Worm (Caenorhabditis elegans) whole organism, L1 larva: ENCODE data around the gene R10E9.4.

Source experiments
- blmp-1 ChIP-seq: fragments of 150-350 bp; optimal IDR thresholded peaks from 2 replicates; lab custom pipeline; 2014; ENCODE audit warnings: missing biosample characterization, missing genetic modification characterization
- fkh-10 ChIP-seq: sonication (generic microtip); optimal IDR thresholded peaks from 2 replicates; lab custom pipeline; 2017; ENCODE audit warnings: missing biosample characterization, missing genetic modification reagents, missing genetic modification characterization
- hlh-4 ChIP-seq: sonication (generic microtip); optimal IDR thresholded peaks from 2 replicates; lab custom pipeline; 2016; ENCODE audit warnings: mild to moderate bottlenecking, missing genetic modification characterization, missing compliant biosample characterization
- jun-1 ChIP-seq: fragments of 150-350 bp; optimal IDR thresholded peaks from 2 replicates; lab custom pipeline; 2014; ENCODE audit warnings: missing biosample characterization, missing genetic modification reagents, missing genetic modification characterization
- mep-1 ChIP-seq: fragments of 150-350 bp; optimal IDR thresholded peaks from 2 replicates; lab custom pipeline; 2014; ENCODE audit warnings: missing biosample characterization, missing genetic modification characterization
- nhr-76 ChIP-seq: sonication (generic microtip); optimal IDR thresholded peaks from 2 replicates; lab custom pipeline; 2017; ENCODE audit warnings: missing biosample characterization, missing genetic modification characterization
- snpc-4 ChIP-seq: fragments of 150-350 bp; optimal IDR thresholded peaks from 2 replicates; lab custom pipeline; 2014; ENCODE audit warnings: missing biosample characterization, missing genetic modification characterization
- sox-4 ChIP-seq: sonication (generic microtip); optimal IDR thresholded peaks from 2 replicates; lab custom pipeline; 2016; ENCODE audit warnings: missing genetic modification characterization, missing compliant biosample characterization

- no peak for TF ChIP-seq sox-4 (tag; lab: Kevin White, UChicago)
- TF ChIP-seq jun-1 (tag; lab: Kevin White, UChicago) = no peak
- no peak for TF ChIP-seq fkh-10
- TF ChIP-seq blmp-1 (tag; lab: Kevin White, UChicago) = no peak
- no peak for TF ChIP-seq nhr-76
- TF ChIP-seq mep-1 (tag; lab: Kevin White, UChicago) = no peak
- no peak for TF ChIP-seq hlh-4 (tag; lab: Kevin White, UChicago)
- no peak for TF ChIP-seq snpc-4
Observed at ce11 chrIII:3928136-3928535, 44.5 kb downstream of the R10E9.4 start, which contains the start of gene F37A8.1.
